Worm (Caenorhabditis elegans) whole organism, L4/young adult: ENCODE measurements around the gene jmjd-3.1.

Source experiments
- W03F9.2 ChIP-seq: fragments of 150-350 bp; optimal IDR thresholded peaks from 2 replicates; lab custom pipeline; 2014; ENCODE audit warnings: missing biosample characterization, missing genetic modification characterization
- him-1 ChIP-seq: sonication (generic microtip); optimal IDR thresholded peaks from 2 replicates; lab custom pipeline; 2016; ENCODE audit warnings: missing genotype, missing genetic modification reagents, missing genetic modification characterization, missing compliant biosample characterization

ce11 chrX:8601235-8601634 is 30.4 kb downstream of the jmjd-3.1 start, which contains the start of gene F18E9.1:
- TF ChIP-seq him-1 (tag; lab: Kevin White, UChicago): no peak
- TF ChIP-seq W03F9.2 (tag; lab: Kevin White, UChicago): no peak
